Fruit fly (Drosophila melanogaster) whole organism, embryonic: ENCODE measurements around the gene Son.

Source experiments
- Ada2b ChIP-seq: fragments of 200-800 bp; sonication (Bioruptor generic); IDR thresholded peaks from 2 replicates; pipeline ENCODE4 v1.3.6; 2022; ENCODE audit warnings: missing biosample characterization, missing genetic modification characterization
- CG10462 ChIP-seq: fragments of 200-800 bp; sonication (Bioruptor generic); optimal IDR thresholded peaks from 2 replicates; lab custom pipeline; 2016; ENCODE audit warnings: missing biosample characterization, missing genetic modification characterization
- CG11695 ChIP-seq: fragments of 200-800 bp; sonication (Bioruptor generic); IDR thresholded peaks from 3 replicates; pipeline ENCODE4 v1.3.6; 2022; ENCODE audit warnings: missing biosample characterization, missing genetic modification characterization
- CG11723 ChIP-seq: fragments of 200-800 bp; sonication (Bioruptor generic); optimal IDR thresholded peaks from 2 replicates; lab custom pipeline; 2017; ENCODE audit warnings: missing biosample characterization, mild to moderate bottlenecking, missing genetic modification characterization
- CG12104 ChIP-seq: fragments of 200-800 bp; sonication (Bioruptor generic); optimal IDR thresholded peaks from 3 replicates; lab custom pipeline; 2016; ENCODE audit warnings: missing biosample characterization, missing genetic modification characterization
- CG13424 ChIP-seq: fragments of 200-800 bp; sonication (Bioruptor generic); optimal IDR thresholded peaks from 2 replicates; lab custom pipeline; 2019; ENCODE audit warnings: missing biosample characterization, mild to moderate bottlenecking, missing genetic modification characterization, moderate library complexity
- CG15011 ChIP-seq: fragments of 200-800 bp; sonication (Bioruptor generic); optimal IDR thresholded peaks from 3 replicates; lab custom pipeline; 2018; ENCODE audit warnings: missing biosample characterization, mild to moderate bottlenecking, missing genetic modification characterization
- CG16863 ChIP-seq: fragments of 200-800 bp; sonication (Bioruptor generic); optimal IDR thresholded peaks from 3 replicates; lab custom pipeline; 2016; ENCODE audit warnings: missing biosample characterization, missing genetic modification characterization
- CG17829 ChIP-seq: fragments of 200-800 bp; optimal IDR thresholded peaks from 2 replicates; lab custom pipeline; 2019; ENCODE audit warnings: missing biosample characterization, mild to moderate bottlenecking, missing genetic modification characterization, moderate library complexity
- CG18599 ChIP-seq: fragments of 200-800 bp; sonication (Bioruptor generic); optimal IDR thresholded peaks from 3 replicates; lab custom pipeline; 2017; ENCODE audit warnings: missing biosample characterization, missing genetic modification characterization, mild to moderate bottlenecking, moderate library complexity, missing genetic modification reagents
- CG34376 ChIP-seq: fragments of 200-800 bp; sonication (Bioruptor generic); optimal IDR thresholded peaks from 2 replicates; lab custom pipeline; 2018; ENCODE audit warnings: missing biosample characterization, mild to moderate bottlenecking, missing genetic modification characterization
- CG3847 ChIP-seq: fragments of 200-800 bp; sonication (Bioruptor generic); IDR thresholded peaks from 2 replicates; pipeline ENCODE4 v1.3.6; 2022; ENCODE audit warnings: missing biosample characterization, missing genetic modification characterization
- CG4820 ChIP-seq: fragments of 200-800 bp; sonication (Bioruptor generic); optimal IDR thresholded peaks from 3 replicates; lab custom pipeline; 2016; ENCODE audit warnings: missing biosample characterization, missing genetic modification characterization
- CG6689 ChIP-seq: fragments of 200-800 bp; sonication (Bioruptor generic); IDR thresholded peaks from 2 replicates; pipeline ENCODE4 v1.3.6; 2022; ENCODE audit warnings: missing biosample characterization, missing genetic modification characterization
- CG7786 ChIP-seq: fragments of 200-800 bp; sonication (Bioruptor generic); optimal IDR thresholded peaks from 2 replicates; lab custom pipeline; 2016; ENCODE audit warnings: missing biosample characterization, missing genetic modification characterization
- CG8089 ChIP-seq: fragments of 200-800 bp; sonication (Bioruptor generic); optimal IDR thresholded peaks from 3 replicates; lab custom pipeline; 2016; ENCODE audit warnings: missing biosample characterization, missing genetic modification characterization
- CG8290 ChIP-seq, 3 experiments: fragments of 200-800 bp; sonication (Bioruptor generic); optimal IDR thresholded peaks; 2 replicates each; lab custom pipeline; 2016 to 2019; ENCODE audit warnings: missing biosample characterization in 3 of 3, missing genetic modification characterization in 3 of 3, mild to moderate bottlenecking in 2 of 3, moderate library complexity in 1 of 3
- CG8478 ChIP-seq: fragments of >200 bp; optimal IDR thresholded peaks from 2 replicates; lab custom pipeline; 2018
- CG8944 ChIP-seq: fragments of 200-800 bp; sonication (Bioruptor generic); optimal IDR thresholded peaks from 3 replicates; lab custom pipeline; 2016; ENCODE audit warnings: missing biosample characterization, missing genetic modification characterization
- Deaf1 ChIP-seq: fragments of 200-800 bp; optimal IDR thresholded peaks from 3 replicates; lab custom pipeline; 2019; ENCODE audit warnings: missing biosample characterization, mild to moderate bottlenecking, missing genetic modification characterization, moderate library complexity
- Dip3 ChIP-seq: fragments of 200-800 bp; sonication (Bioruptor generic); optimal IDR thresholded peaks from 3 replicates; lab custom pipeline; 2016; ENCODE audit warnings: missing biosample characterization, missing genetic modification characterization
- E2f2 ChIP-seq: fragments of 200-800 bp; sonication (Bioruptor generic); IDR thresholded peaks from 2 replicates; pipeline ENCODE4 v1.3.6; 2022; ENCODE audit warnings: missing biosample characterization, missing genetic modification characterization
- H2.0 ChIP-seq: fragments of 200-800 bp; sonication (Bioruptor generic); IDR thresholded peaks from 2 replicates; pipeline ENCODE4 v1.3.6; 2022; ENCODE audit warnings: missing biosample characterization, missing genetic modification characterization
- HLH54F ChIP-seq: fragments of 200-800 bp; sonication (Bioruptor generic); optimal IDR thresholded peaks from 3 replicates; lab custom pipeline; 2016; ENCODE audit warnings: missing biosample characterization, missing genetic modification characterization
- Hand ChIP-seq: fragments of 200-800 bp; sonication (Bioruptor generic); optimal IDR thresholded peaks from 2 replicates; lab custom pipeline; 2017; ENCODE audit warnings: mild to moderate bottlenecking, missing biosample characterization, missing genetic modification reagents, missing genetic modification characterization
- HmgZ ChIP-seq: fragments of 200-800 bp; sonication (Bioruptor generic); optimal IDR thresholded peaks from 2 replicates; lab custom pipeline; 2018; ENCODE audit warnings: missing biosample characterization, mild to moderate bottlenecking, missing genetic modification characterization
- Hr3 ChIP-seq: fragments of 200-800 bp; sonication (Bioruptor generic); optimal IDR thresholded peaks from 3 replicates; lab custom pipeline; 2016; ENCODE audit warnings: missing biosample characterization, missing genetic modification characterization
- Meics ChIP-seq: fragments of 200-800 bp; sonication (Bioruptor generic); optimal IDR thresholded peaks from 2 replicates; lab custom pipeline; 2017; ENCODE audit warnings: missing biosample characterization, mild to moderate bottlenecking, missing genetic modification characterization
- NK7.1 ChIP-seq: fragments of 200-800 bp; sonication (Bioruptor generic); optimal IDR thresholded peaks from 3 replicates; lab custom pipeline; 2016; ENCODE audit warnings: missing biosample characterization, missing genetic modification characterization
- PHDP ChIP-seq: fragments of 200-800 bp; sonication (Bioruptor generic); optimal IDR thresholded peaks from 3 replicates; lab custom pipeline; 2018; ENCODE audit warnings: missing biosample characterization, mild to moderate bottlenecking, missing genetic modification characterization, moderate library complexity
- Poxn ChIP-seq: fragments of 200-800 bp; sonication (Bioruptor generic); IDR thresholded peaks from 2 replicates; pipeline ENCODE4 v1.3.6; 2022; ENCODE audit warnings: missing biosample characterization, missing genetic modification characterization
- Six4 ChIP-seq: fragments of 200-800 bp; sonication (Bioruptor generic); optimal IDR thresholded peaks from 2 replicates; lab custom pipeline; 2016; ENCODE audit warnings: missing biosample characterization, missing genetic modification characterization
- Trl ChIP-seq, 3 experiments: fragments of >200 bp in 2 of 3; fragments of 200-800 bp in 1 of 3; sonication (Bioruptor generic) in 1 of 3; optimal IDR thresholded peaks; 2 replicates in 1 of 3; 3 replicates in 2 of 3; lab custom pipeline; 2016 to 2017; ENCODE audit warnings: missing biosample characterization in 1 of 3, missing genetic modification characterization in 1 of 3
- Vsx1 ChIP-seq: fragments of 200-800 bp; sonication (Bioruptor generic); optimal IDR thresholded peaks from 2 replicates; lab custom pipeline; 2017; ENCODE audit warnings: missing biosample characterization, mild to moderate bottlenecking, missing genetic modification characterization, missing genetic modification reagents
- Xrp1 ChIP-seq: fragments of 200-800 bp; sonication (Bioruptor generic); IDR thresholded peaks from 2 replicates; pipeline ENCODE4 v1.3.6; 2022; ENCODE audit warnings: missing biosample characterization, missing genetic modification characterization
- aop ChIP-seq: fragments of 200-800 bp; sonication (Bioruptor generic); IDR thresholded peaks from 2 replicates; pipeline ENCODE4 v1.3.6; 2022; ENCODE audit warnings: missing biosample characterization, missing genetic modification characterization
- chinmo ChIP-seq: fragments of 200-800 bp; sonication (Bioruptor generic); IDR thresholded peaks from 4 replicates; pipeline ENCODE4 v1.3.6; 2022; ENCODE audit warnings: missing biosample characterization, missing genetic modification characterization; ENCODE audit not compliant: partially characterized antibody
- crc ChIP-seq: fragments of 200-800 bp; sonication (Bioruptor generic); optimal IDR thresholded peaks from 2 replicates; lab custom pipeline; 2016; ENCODE audit warnings: missing biosample characterization, missing genetic modification characterization
- dimm ChIP-seq: fragments of 200-800 bp; sonication (Bioruptor generic); IDR thresholded peaks from 2 replicates; pipeline ENCODE4 v1.3.6; 2022; ENCODE audit warnings: missing biosample characterization, missing genetic modification characterization
- en ChIP-seq: fragments of 200-800 bp; sonication (Bioruptor generic); optimal IDR thresholded peaks from 2 replicates; lab custom pipeline; 2016; ENCODE audit warnings: missing biosample characterization, missing genetic modification characterization
- grn ChIP-seq: fragments of 200-800 bp; sonication (Bioruptor generic); optimal IDR thresholded peaks from 3 replicates; lab custom pipeline; 2017; ENCODE audit warnings: missing biosample characterization, missing genetic modification characterization
- insv ChIP-seq, 2 experiments: fragments of 200-800 bp; sonication (Bioruptor generic); optimal IDR thresholded peaks; 3 replicates each; lab custom pipeline; 2016 to 2018; ENCODE audit warnings: missing biosample characterization in 2 of 2, missing genetic modification characterization in 2 of 2
- lov ChIP-seq, 2 experiments: fragments of 200-800 bp in 1 of 2; fragments of >200 bp in 1 of 2; sonication (Bioruptor generic) in 1 of 2; IDR thresholded peaks in 1 of 2; optimal IDR thresholded peaks in 1 of 2; 2 replicates in 1 of 2; 3 replicates in 1 of 2; pipeline versions ENCODE4 v1.3.6 to Lab custom; 2017 to 2022; ENCODE audit warnings: missing biosample characterization in 1 of 2, missing genetic modification characterization in 1 of 2
- maf-S ChIP-seq: fragments of 200-800 bp; sonication (Bioruptor generic); optimal IDR thresholded peaks from 2 replicates; lab custom pipeline; 2016; ENCODE audit warnings: missing biosample characterization, missing genetic modification characterization
- nerfin-1 ChIP-seq: fragments of 200-800 bp; sonication (Bioruptor generic); optimal IDR thresholded peaks from 3 replicates; lab custom pipeline; 2019; ENCODE audit warnings: missing biosample characterization, mild to moderate bottlenecking, missing genetic modification characterization, moderate library complexity
- nom ChIP-seq: fragments of 200-800 bp; sonication (Bioruptor generic); optimal IDR thresholded peaks from 2 replicates; lab custom pipeline; 2017; ENCODE audit warnings: missing biosample characterization, missing genetic modification characterization, mild to moderate bottlenecking, moderate library complexity, missing genetic modification reagents
- pb ChIP-seq: fragments of 200-800 bp; sonication (Bioruptor generic); optimal IDR thresholded peaks from 3 replicates; lab custom pipeline; 2016; ENCODE audit warnings: missing biosample characterization, missing genetic modification characterization
- ranshi ChIP-seq: fragments of 200-800 bp; sonication (Bioruptor generic); IDR thresholded peaks from 2 replicates; pipeline ENCODE4 v1.3.6; 2022; ENCODE audit warnings: missing biosample characterization, missing genetic modification characterization
- tgo ChIP-seq: fragments of 200-800 bp; sonication (Bioruptor generic); IDR thresholded peaks from 3 replicates; pipeline ENCODE4 v1.3.6; 2022; ENCODE audit warnings: missing biosample characterization, missing genetic modification characterization
- unpg ChIP-seq: fragments of 200-800 bp; sonication (Bioruptor generic); optimal IDR thresholded peaks from 3 replicates; lab custom pipeline; 2018; ENCODE audit warnings: missing biosample characterization, mild to moderate bottlenecking, missing genetic modification characterization, moderate library complexity

Son gene

DNA sequence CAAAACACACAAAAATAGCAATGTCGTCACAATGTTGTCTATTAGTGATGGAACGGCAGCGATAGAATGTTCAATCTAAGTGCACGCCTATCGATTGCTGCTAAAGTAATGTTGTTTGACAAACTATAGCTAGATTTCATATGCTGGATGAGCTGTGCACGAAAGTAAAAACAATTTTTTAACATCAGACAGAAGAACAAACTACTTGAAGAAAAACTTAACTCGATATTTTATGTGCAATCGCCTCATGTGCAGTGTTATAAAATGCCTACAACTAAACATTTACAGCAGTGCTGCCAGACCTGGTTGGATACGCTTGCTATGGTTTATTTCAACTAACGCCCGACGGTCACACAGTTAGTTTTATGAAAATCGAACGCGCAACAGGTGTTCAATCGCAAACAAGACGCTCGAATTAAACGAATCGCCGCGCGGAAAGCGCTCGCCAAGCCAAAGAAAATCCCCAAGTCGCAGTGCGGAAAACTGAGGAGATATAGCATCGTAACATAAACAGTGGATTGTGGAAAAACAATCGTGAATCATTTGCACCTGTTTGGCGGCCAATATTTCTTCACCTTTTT lies 13.2 kb downstream of the Son start, which contains the start of the genes bocks and CG8312 (continued):
- TF ChIP-seq ranshi (GFP tag; lab: Robert Waterston, UW): no peak
- TF ChIP-seq H2.0: no peak
- TF ChIP-seq HLH54F (GFP tag; lab: Kevin White, UChicago): peak; percentile 72
- TF ChIP-seq Hand (GFP tag; lab: Kevin White, UChicago): no peak
- peak; percentile 39 for TF ChIP-seq CG4820 (GFP tag; lab: Kevin White, UChicago)
- no peak for TF ChIP-seq unpg (GFP tag; lab: Kevin White, UChicago)
- no peak for TF ChIP-seq CG11723 (GFP tag; lab: Kevin White, UChicago)
- peak; percentile 14 for TF ChIP-seq PHDP (tag; lab: Kevin White, UChicago)
- no peak for TF ChIP-seq CG8478
- TF ChIP-seq dimm (GFP tag; lab: Robert Waterston, UW): no peak
- TF ChIP-seq Poxn: no peak
- TF ChIP-seq nerfin-1 (tag; lab: Kevin White, UChicago): peak; percentile 50
- no peak for TF ChIP-seq CG12104
- peak; percentile 14 for TF ChIP-seq crc (GFP tag; lab: Kevin White, UChicago)
- peak; percentile 5 for TF ChIP-seq grn
- TF ChIP-seq maf-S (GFP tag; lab: Kevin White, UChicago): peak; percentile 26
- no peak for TF ChIP-seq Xrp1 (GFP tag; lab: Robert Waterston, UW)
- TF ChIP-seq Dip3 (GFP tag; lab: Kevin White, UChicago): peak; percentile 45
- TF ChIP-seq nom: no peak
- no peak for TF ChIP-seq Ada2b (GFP tag; lab: Robert Waterston, UW)
- TF ChIP-seq HmgZ (tag; lab: Kevin White, UChicago): peak; percentile 33
- TF ChIP-seq chinmo (GFP tag; lab: Robert Waterston, UW): no peak
- TF ChIP-seq Vsx1: no peak
- no peak for TF ChIP-seq Six4 (GFP tag; lab: Kevin White, UChicago)
- TF ChIP-seq insv (GFP tag; optimal IDR thresholded peaks at IDR 0.05; lab: Kevin White, UChicago): peak in 1 of 2 experiments; percentile 54
- TF ChIP-seq aop: no peak
- no peak for TF ChIP-seq tgo (GFP tag; lab: Robert Waterston, UW)
- peak; percentile 52 for TF ChIP-seq CG34376
- TF ChIP-seq CG8089: peak; percentile 12
- TF ChIP-seq Meics (GFP tag; lab: Kevin White, UChicago): peak; percentile 6
- peak; percentile 48 for TF ChIP-seq CG7786 (GFP tag; lab: Kevin White, UChicago)
- no peak for TF ChIP-seq CG15011 (GFP tag; lab: Kevin White, UChicago)
- no peak for TF ChIP-seq CG3847 (GFP tag; lab: Robert Waterston, UW)
- TF ChIP-seq CG8944 (GFP tag; lab: Kevin White, UChicago): peak; percentile 5
- TF ChIP-seq lov (optimal IDR thresholded peaks at IDR 0.05; lab: Kevin White, UChicago): no peak
- no peak for TF ChIP-seq lov (GFP tag; IDR thresholded peaks at IDR 0.05; lab: Robert Waterston, UW)
- no peak for TF ChIP-seq CG6689
- TF ChIP-seq E2f2 (GFP tag; lab: Robert Waterston, UW): no peak
- TF ChIP-seq Hr3: no peak
- no peak for TF ChIP-seq CG11695
- TF ChIP-seq CG8290 (GFP tag; optimal IDR thresholded peaks at IDR 0.05; lab: Kevin White, UChicago): peak; percentile 78
- TF ChIP-seq CG8290 (tag; optimal IDR thresholded peaks at IDR 0.05; lab: Kevin White, UChicago): peak; percentile 10 to 75
- no peak for TF ChIP-seq NK7.1
- TF ChIP-seq CG13424: peak; percentile 40
- TF ChIP-seq CG18599 (GFP tag; lab: Kevin White, UChicago): peak; percentile 24
- no peak for TF ChIP-seq en (GFP tag; lab: Kevin White, UChicago)
- peak; percentile 21 for TF ChIP-seq Deaf1 (tag; lab: Kevin White, UChicago)
- no peak for TF ChIP-seq CG16863
- TF ChIP-seq pb (GFP tag; lab: Kevin White, UChicago): no peak
- TF ChIP-seq CG10462 (GFP tag; lab: Kevin White, UChicago): no peak
- TF ChIP-seq CG17829 (tag; lab: Kevin White, UChicago): peak; percentile 63
- TF ChIP-seq Trl (optimal IDR thresholded peaks at IDR 0.05; lab: Kevin White, UChicago): no peak
- peak; percentile 63 for TF ChIP-seq Trl (GFP tag; optimal IDR thresholded peaks at IDR 0.05; lab: Kevin White, UChicago)
